Worm (Caenorhabditis elegans) whole organism, young adult: ENCODE results near the gene srh-171.
"Not testable (repeated sequence)": the region's sequence is repeated elsewhere in the genome, so short reads cannot be mapped to it uniquely, and the experiment has no call there.

Source experiments
- B0019.2 ChIP-seq: fragments of 200-800 bp; sonication (Bioruptor generic); conservative IDR thresholded peaks from 2 replicates; pipeline ENCODE4 v1.3.6; 2022; ENCODE audit warnings: missing genetic modification reagents, missing genetic modification characterization, missing compliant biosample characterization
- C17E4.6 ChIP-seq: fragments of 200-800 bp; sonication (Bioruptor generic); IDR thresholded peaks from 2 replicates; pipeline ENCODE4 v1.3.6; 2022; ENCODE audit warnings: missing genetic modification reagents, missing genetic modification characterization, missing compliant biosample characterization
- F52B5.7 ChIP-seq: sonication (generic microtip); optimal IDR thresholded peaks from 2 replicates; lab custom pipeline; 2016; ENCODE audit warnings: mild to moderate bottlenecking, missing genetic modification characterization, missing compliant biosample characterization
- F57C9.4 ChIP-seq: sonication (generic microtip); optimal IDR thresholded peaks from 2 replicates; lab custom pipeline; 2017; ENCODE audit warnings: mild to moderate bottlenecking, missing genetic modification characterization, missing compliant biosample characterization
- T26A5.8 ChIP-seq: sonication (generic microtip); optimal IDR thresholded peaks from 2 replicates; lab custom pipeline; 2016; ENCODE audit warnings: missing genetic modification characterization, missing compliant biosample characterization
- Y56A3A.18 ChIP-seq: fragments of 200-800 bp; sonication (Bioruptor generic); IDR thresholded peaks from 2 replicates; pipeline ENCODE4 v1.3.6; 2022; ENCODE audit warnings: missing genetic modification reagents, missing genetic modification characterization, missing compliant biosample characterization
- Y79H2A.3 ChIP-seq: fragments of 200-800 bp; sonication (Bioruptor generic); conservative IDR thresholded peaks from 2 replicates; pipeline ENCODE4 v1.3.6; 2022; ENCODE audit warnings: missing genetic modification reagents, missing genetic modification characterization, missing compliant biosample characterization
- ZK185.1 ChIP-seq: sonication (generic microtip); optimal IDR thresholded peaks from 2 replicates; lab custom pipeline; 2016; ENCODE audit warnings: mild to moderate bottlenecking, missing genetic modification characterization, missing compliant biosample characterization; ENCODE audit not compliant: poor library complexity, severe bottlenecking
- akir-1 ChIP-seq: fragments of 200-800 bp; sonication (Bioruptor generic); optimal IDR thresholded peaks from 2 replicates; lab custom pipeline; 2018; ENCODE audit warnings: mild to moderate bottlenecking, missing genetic modification characterization, moderate library complexity, missing compliant biosample characterization
- athp-1 ChIP-seq: sonication (generic microtip); optimal IDR thresholded peaks from 2 replicates; lab custom pipeline; 2017; ENCODE audit warnings: mild to moderate bottlenecking, missing genetic modification characterization, missing compliant biosample characterization
- attf-5 ChIP-seq: fragments of 200-800 bp; sonication (Bioruptor generic); optimal IDR thresholded peaks from 2 replicates; lab custom pipeline; 2018; ENCODE audit warnings: mild to moderate bottlenecking, missing genetic modification characterization, missing compliant biosample characterization
- cebp-1 ChIP-seq, 2 experiments: fragments of 200-800 bp in 1 of 2; sonication (Bioruptor generic) in 1 of 2; sonication (generic microtip) in 1 of 2; IDR thresholded peaks in 1 of 2; optimal IDR thresholded peaks in 1 of 2; 2 replicates each; pipeline versions ENCODE4 v1.3.6 to Lab custom; 2017 to 2022; ENCODE audit warnings: missing compliant biosample characterization in 2 of 2, missing genetic modification characterization in 2 of 2, mild to moderate bottlenecking in 1 of 2, missing genetic modification reagents in 1 of 2, moderate library complexity in 1 of 2
- ceh-58 ChIP-seq: fragments of 200-800 bp; sonication (Bioruptor generic); IDR thresholded peaks from 2 replicates; pipeline ENCODE4 v1.3.6; 2022; ENCODE audit warnings: missing genetic modification characterization, missing compliant biosample characterization
- ceh-79 ChIP-seq: sonication (generic microtip); optimal IDR thresholded peaks from 2 replicates; lab custom pipeline; 2017; ENCODE audit warnings: mild to moderate bottlenecking, missing genetic modification characterization, missing compliant biosample characterization
- die-1 ChIP-seq: sonication (generic microtip); optimal IDR thresholded peaks from 2 replicates; lab custom pipeline; 2016; ENCODE audit warnings: missing genotype, mild to moderate bottlenecking, missing genetic modification characterization, missing compliant biosample characterization
- egrh-3 ChIP-seq: fragments of 200-800 bp; sonication (Bioruptor generic); IDR thresholded peaks from 2 replicates; pipeline ENCODE4 v1.3.6; 2022; ENCODE audit warnings: missing genetic modification reagents, missing genetic modification characterization, missing compliant biosample characterization
- hsf-1 ChIP-seq: fragments of 200-800 bp; sonication (Bioruptor generic); IDR thresholded peaks from 2 replicates; pipeline ENCODE4 v1.3.6; 2022; ENCODE audit warnings: missing genetic modification reagents, missing genetic modification characterization, missing compliant biosample characterization
- lag-1 ChIP-seq: fragments of 200-800 bp; sonication (Bioruptor generic); IDR thresholded peaks from 2 replicates; pipeline ENCODE4 v1.3.6; 2022; ENCODE audit warnings: missing genetic modification reagents, missing genetic modification characterization, missing compliant biosample characterization
- lin-26 ChIP-seq: fragments of 200-800 bp; sonication (Bioruptor generic); IDR thresholded peaks from 2 replicates; pipeline ENCODE4 v1.3.6; 2022; ENCODE audit warnings: missing genetic modification reagents, missing genetic modification characterization, missing compliant biosample characterization
- lin-40 ChIP-seq: sonication (generic microtip); optimal IDR thresholded peaks from 2 replicates; lab custom pipeline; 2016; ENCODE audit warnings: missing genetic modification characterization, mild to moderate bottlenecking, missing compliant biosample characterization, missing genotype, missing genetic modification reagents
- lsl-1 ChIP-seq: fragments of 200-800 bp; sonication (Bioruptor generic); optimal IDR thresholded peaks from 2 replicates; lab custom pipeline; 2018; ENCODE audit warnings: mild to moderate bottlenecking, missing genetic modification characterization, moderate library complexity, missing compliant biosample characterization
- madf-3 ChIP-seq: fragments of 200-800 bp; sonication (Bioruptor generic); IDR thresholded peaks from 2 replicates; pipeline ENCODE4 v1.3.6; 2022; ENCODE audit warnings: missing genetic modification reagents, missing genetic modification characterization, missing compliant biosample characterization
- nfya-2 ChIP-seq: fragments of 200-800 bp; sonication (Bioruptor generic); IDR thresholded peaks from 2 replicates; pipeline ENCODE4 v1.3.6; 2022; ENCODE audit warnings: missing genetic modification reagents, missing genetic modification characterization, missing compliant biosample characterization
- nhr-120 ChIP-seq: fragments of 200-800 bp; sonication (Bioruptor generic); IDR thresholded peaks from 2 replicates; pipeline ENCODE4 v1.3.6; 2022; ENCODE audit warnings: missing genetic modification characterization, missing compliant biosample characterization
- rpc-1 ChIP-seq, 2 experiments: fragments of 150-350 bp in 1 of 2; sonication (generic microtip) in 1 of 2; optimal IDR thresholded peaks; 2 replicates each; lab custom pipeline; 2014 to 2018; ENCODE audit warnings: missing biosample characterization in 1 of 2, missing genetic modification characterization in 1 of 2, missing genetic modification reagents in 1 of 2, missing genotype in 1 of 2
- zim-3 ChIP-seq: sonication (generic microtip); optimal IDR thresholded peaks from 2 replicates; lab custom pipeline; 2017; ENCODE audit warnings: mild to moderate bottlenecking, missing genetic modification characterization, moderate library complexity, missing compliant biosample characterization
- ztf-22 ChIP-seq: fragments of 200-800 bp; sonication (Bioruptor generic); optimal IDR thresholded peaks from 2 replicates; lab custom pipeline; 2018; ENCODE audit warnings: mild to moderate bottlenecking, missing genetic modification characterization, moderate library complexity, missing compliant biosample characterization

The srh-171 gene

ce11 chrV:19922613-19923012 is 42.9 kb upstream of the srh-171 start, which contains the start of gene Y60A3A.16 (continued):
- TF ChIP-seq F52B5.7 (tag; lab: Kevin White, UChicago) = no peak
- TF ChIP-seq F57C9.4 = no peak
- TF ChIP-seq ztf-22 (GFP tag; lab: Kevin White, UChicago) = no peak
- TF ChIP-seq die-1 (tag; lab: Kevin White, UChicago) = no peak

- TF ChIP-seq nfya-2 = no peak
- TF ChIP-seq ZK185.1 (tag; lab: Kevin White, UChicago) = no peak
- TF ChIP-seq attf-5 (GFP tag; lab: Kevin White, UChicago) = no peak
- no peak for TF ChIP-seq lin-26 (GFP tag; lab: Robert Waterston, UW)
- TF ChIP-seq B0019.2 (GFP tag; lab: Robert Waterston, UW) = no peak
- TF ChIP-seq ceh-79 (tag; lab: Kevin White, UChicago) = no peak
- TF ChIP-seq athp-1 = no peak
- TF ChIP-seq nhr-120 = no peak
- no peak for TF ChIP-seq akir-1 (GFP tag; lab: Kevin White, UChicago)
- TF ChIP-seq Y79H2A.3 (GFP tag; lab: Robert Waterston, UW) = no peak
- TF ChIP-seq egrh-3 (GFP tag; lab: Robert Waterston, UW) = no peak
- no peak for TF ChIP-seq Y56A3A.18
- TF ChIP-seq hsf-1 (GFP tag; lab: Robert Waterston, UW) = no peak
These were observed 41.6 kb upstream of the srh-171 start, which contains the start of gene skr-4 for ce11 chrV:19923924-19924323. Gene skr-4, plus strand, starts transcription at chrV:19924224.

ce11 chrV:19934223-19934622 is 31.3 kb upstream of the srh-171 start, which contains the start of gene algn-7:
Gene algn-7, minus strand, starts transcription at chrV:19934323.
- TF ChIP-seq lsl-1 (GFP tag; lab: Kevin White, UChicago) (peak; percentile 8), T26A5.8 (tag; lab: Kevin White, UChicago) (no peak)

ce11 chrV:19936945-19937344 is 28.6 kb upstream of the srh-171 start:
- no peak for TF ChIP-seq lin-40 (tag; lab: Kevin White, UChicago)
- TF ChIP-seq madf-3 (GFP tag; lab: Robert Waterston, UW) = no peak
- TF ChIP-seq lag-1 (GFP tag; lab: Robert Waterston, UW) = no peak
- no peak for TF ChIP-seq Y56A3A.18
- TF ChIP-seq, all 124 proteins: peak for 0

- no peak for TF ChIP-seq T26A5.8 (tag; lab: Kevin White, UChicago)
- no peak for TF ChIP-seq ztf-22 (GFP tag; lab: Kevin White, UChicago)
- no peak for TF ChIP-seq lsl-1 (GFP tag; lab: Kevin White, UChicago)
- TF ChIP-seq rpc-1 (optimal IDR thresholded peaks at IDR 0.05; lab: Kevin White, UChicago) = no peak
- no peak for TF ChIP-seq rpc-1 (tag; optimal IDR thresholded peaks at IDR 0.05; lab: Kevin White, UChicago)
- no peak for TF ChIP-seq ceh-79 (tag; lab: Kevin White, UChicago)
- TF ChIP-seq ceh-58 (GFP tag; lab: Robert Waterston, UW) = 0 out of 2 replicates have a peak, but pooled peaks have one; percentile 33
- TF ChIP-seq C17E4.6 (GFP tag; lab: Robert Waterston, UW) = no peak
These were observed 19.0 kb upstream of the srh-171 start, which contains the start of gene dhs-24 for ce11 chrV:19946529-19946928. Gene dhs-24, minus strand, starts transcription at chrV:19946629.

ce11 chrV:19948993-19949392 is 16.5 kb upstream of the srh-171 start, which contains the start of gene tmed-4:
Gene tmed-4, minus strand, starts transcription at chrV:19949093.
- not testable (repeated sequence) for TF ChIP-seq T26A5.8 (tag; lab: Kevin White, UChicago); ztf-22 (GFP tag; lab: Kevin White, UChicago); zim-3 (tag; lab: Kevin White, UChicago)

ce11 chrV:19949721-19950120 is 15.8 kb upstream of the srh-171 start, which contains the start of gene Y60A3A.8:
Gene Y60A3A.8, plus strand, starts transcription at chrV:19949978.
- TF ChIP-seq cebp-1 (GFP tag; IDR thresholded peaks at IDR 0.05; lab: Robert Waterston, UW) = peak; percentile 77
- peak; percentile 81 for TF ChIP-seq cebp-1 (tag; optimal IDR thresholded peaks at IDR 0.05; lab: Kevin White, UChicago)
